Fruit fly (Drosophila melanogaster) whole organism, embryonic: ENCODE results near the gene CG16985.

Experiments used
- CG11456 ChIP-seq: fragments of 200-800 bp; sonication (Bioruptor generic); IDR thresholded peaks from 3 replicates; pipeline ENCODE4 v1.3.6; 2022; ENCODE audit warnings: missing biosample characterization, missing genetic modification characterization
- CG12071 ChIP-seq: fragments of 200-800 bp; sonication (Bioruptor generic); optimal IDR thresholded peaks from 3 replicates; lab custom pipeline; 2018; ENCODE audit warnings: missing biosample characterization, mild to moderate bottlenecking, missing genetic modification characterization
- CG1233 ChIP-seq: fragments of 200-800 bp; sonication (Bioruptor generic); optimal IDR thresholded peaks from 4 replicates; lab custom pipeline; 2018; ENCODE audit warnings: missing biosample characterization, mild to moderate bottlenecking, missing genetic modification characterization
- CG14014 ChIP-seq: fragments of 200-800 bp; sonication (Bioruptor generic); IDR thresholded peaks from 2 replicates; pipeline ENCODE4 v1.3.6; 2022; ENCODE audit warnings: missing biosample characterization, missing genetic modification characterization
- CG14441 ChIP-seq: fragments of 200-800 bp; sonication (Bioruptor generic); IDR thresholded peaks from 2 replicates; pipeline ENCODE4 v1.3.6; 2022; ENCODE audit warnings: missing biosample characterization, missing genetic modification characterization
- CG15601 ChIP-seq: fragments of 200-800 bp; sonication (Bioruptor generic); optimal IDR thresholded peaks from 3 replicates; lab custom pipeline; 2019; ENCODE audit warnings: missing biosample characterization, mild to moderate bottlenecking, missing genetic modification characterization, moderate library complexity
- CG15696 ChIP-seq: fragments of 200-800 bp; sonication (Bioruptor generic); optimal IDR thresholded peaks from 2 replicates; lab custom pipeline; 2019; ENCODE audit warnings: missing biosample characterization, mild to moderate bottlenecking, missing genetic modification characterization, moderate library complexity
- CG16815 ChIP-seq: fragments of 200-800 bp; sonication (Bioruptor generic); optimal IDR thresholded peaks from 3 replicates; lab custom pipeline; 2017; ENCODE audit warnings: missing biosample characterization, mild to moderate bottlenecking, missing genetic modification characterization
- CG17328 ChIP-seq: fragments of 200-800 bp; sonication (Bioruptor generic); IDR thresholded peaks from 2 replicates; pipeline ENCODE4 v1.3.6; 2022; ENCODE audit warnings: missing biosample characterization, missing genetic modification characterization
- CG17359 ChIP-seq: fragments of 200-800 bp; sonication (Bioruptor generic); optimal IDR thresholded peaks from 3 replicates; lab custom pipeline; 2018; ENCODE audit warnings: missing biosample characterization, mild to moderate bottlenecking, missing genetic modification characterization, moderate library complexity
- CG3838 ChIP-seq: fragments of 200-800 bp; sonication (Bioruptor generic); optimal IDR thresholded peaks from 3 replicates; lab custom pipeline; 2016; ENCODE audit warnings: missing biosample characterization, missing genetic modification characterization
- CG7372 ChIP-seq: fragments of 200-800 bp; sonication (Bioruptor generic); IDR thresholded peaks from 2 replicates; pipeline ENCODE4 v1.3.6; 2022; ENCODE audit warnings: missing biosample characterization, missing genetic modification characterization
- CG7839 ChIP-seq: fragments of 200-800 bp; sonication (Bioruptor generic); optimal IDR thresholded peaks from 3 replicates; lab custom pipeline; 2018; ENCODE audit warnings: missing biosample characterization, mild to moderate bottlenecking, missing genetic modification characterization, moderate library complexity
- CG8478 ChIP-seq: fragments of >200 bp; optimal IDR thresholded peaks from 2 replicates; lab custom pipeline; 2018
- CG8924 ChIP-seq: fragments of 200-800 bp; optimal IDR thresholded peaks from 3 replicates; lab custom pipeline; 2019; ENCODE audit warnings: missing biosample characterization, mild to moderate bottlenecking, missing genetic modification characterization, moderate library complexity
- CG9797 ChIP-seq: fragments of 200-800 bp; sonication (Bioruptor generic); optimal IDR thresholded peaks from 3 replicates; lab custom pipeline; 2018; ENCODE audit warnings: missing biosample characterization, mild to moderate bottlenecking, missing genetic modification characterization
- Chrac-16 ChIP-seq: fragments of 200-800 bp; sonication (Bioruptor generic); optimal IDR thresholded peaks from 3 replicates; lab custom pipeline; 2016; ENCODE audit warnings: missing biosample characterization, missing genetic modification characterization
- CoRest ChIP-seq: fragments of 200-800 bp; sonication (Bioruptor generic); optimal IDR thresholded peaks from 3 replicates; lab custom pipeline; 2018; ENCODE audit warnings: missing biosample characterization, mild to moderate bottlenecking, missing genetic modification characterization, moderate library complexity
- D ChIP-seq, 2 experiments: fragments of 200-800 bp in 1 of 2; fragments of >200 bp in 1 of 2; sonication (Bioruptor generic) in 1 of 2; optimal IDR thresholded peaks; 2 replicates in 1 of 2; 3 replicates in 1 of 2; lab custom pipeline; 2017; ENCODE audit warnings: mild to moderate bottlenecking in 1 of 2, missing biosample characterization in 1 of 2, missing genetic modification characterization in 1 of 2, missing genetic modification reagents in 1 of 2
- Ets65A ChIP-seq: fragments of 200-800 bp; sonication (Bioruptor generic); peaks from one replicate; lab custom pipeline; 2016; ENCODE audit warnings: missing biosample characterization, missing genetic modification characterization
- Ets97D ChIP-seq: fragments of 200-800 bp; sonication (Bioruptor generic); optimal IDR thresholded peaks from 3 replicates; lab custom pipeline; 2016; ENCODE audit warnings: missing biosample characterization, missing genetic modification characterization
- Fer1 ChIP-seq: fragments of 200-800 bp; sonication (Bioruptor generic); optimal IDR thresholded peaks from 2 replicates; lab custom pipeline; 2017; ENCODE audit warnings: missing biosample characterization, mild to moderate bottlenecking, missing genetic modification characterization
- Gsc ChIP-seq: fragments of 200-800 bp; sonication (Bioruptor generic); IDR thresholded peaks from 2 replicates; pipeline ENCODE4 v1.3.6; 2022; ENCODE audit warnings: missing biosample characterization, missing genetic modification characterization
- Jarid2 ChIP-seq: fragments of 200-800 bp; sonication (Bioruptor generic); optimal IDR thresholded peaks from 3 replicates; lab custom pipeline; 2017; ENCODE audit warnings: mild to moderate bottlenecking, missing biosample characterization, missing genetic modification reagents, missing genetic modification characterization
- Rfx ChIP-seq: fragments of 200-800 bp; sonication (Bioruptor generic); IDR thresholded peaks from 2 replicates; pipeline ENCODE4 v1.3.6; 2022; ENCODE audit warnings: missing biosample characterization, missing genetic modification characterization
- Sox102F ChIP-seq: fragments of 200-800 bp; sonication (Bioruptor generic); optimal IDR thresholded peaks from 2 replicates; lab custom pipeline; 2018; ENCODE audit warnings: missing biosample characterization, mild to moderate bottlenecking, missing genetic modification characterization, moderate library complexity
- Sry-β ChIP-seq: fragments of 200-800 bp; sonication (Bioruptor generic); optimal IDR thresholded peaks from 2 replicates; lab custom pipeline; 2018; ENCODE audit warnings: missing biosample characterization, mild to moderate bottlenecking, missing genetic modification characterization, moderate library complexity
- Xrp1 ChIP-seq: fragments of 200-800 bp; sonication (Bioruptor generic); IDR thresholded peaks from 2 replicates; pipeline ENCODE4 v1.3.6; 2022; ENCODE audit warnings: missing biosample characterization, missing genetic modification characterization
- ash1 ChIP-seq: fragments of 200-800 bp; sonication (Bioruptor generic); optimal IDR thresholded peaks from 2 replicates; lab custom pipeline; 2018; ENCODE audit warnings: missing biosample characterization, mild to moderate bottlenecking, missing genetic modification characterization
- ato ChIP-seq: fragments of 200-800 bp; sonication (Bioruptor generic); IDR thresholded peaks from 2 replicates; pipeline ENCODE4 v1.3.6; 2022; ENCODE audit warnings: missing biosample characterization, missing genetic modification characterization; ENCODE audit not compliant: partially characterized antibody
- cad ChIP-seq: fragments of >200 bp; optimal IDR thresholded peaks from 2 replicates; lab custom pipeline; 2017; ENCODE audit warnings: missing biosample characterization, missing genetic modification characterization
- cg ChIP-seq: fragments of 200-800 bp; sonication (Bioruptor generic); optimal IDR thresholded peaks from 3 replicates; lab custom pipeline; 2019; ENCODE audit warnings: missing biosample characterization, mild to moderate bottlenecking, missing genetic modification characterization, moderate library complexity
- crp ChIP-seq, 2 experiments: fragments of 200-800 bp; sonication (Bioruptor generic); optimal IDR thresholded peaks; 2 replicates in 1 of 2; 3 replicates in 1 of 2; lab custom pipeline; 2017; ENCODE audit warnings: missing biosample characterization in 2 of 2, missing genetic modification characterization in 2 of 2, mild to moderate bottlenecking in 1 of 2, moderate library complexity in 1 of 2
- dan ChIP-seq: fragments of 200-800 bp; sonication (Bioruptor generic); IDR thresholded peaks from 2 replicates; pipeline ENCODE4 v1.3.6; 2022; ENCODE audit warnings: missing biosample characterization, missing genetic modification characterization
- en ChIP-seq: fragments of 200-800 bp; sonication (Bioruptor generic); optimal IDR thresholded peaks from 2 replicates; lab custom pipeline; 2016; ENCODE audit warnings: missing biosample characterization, missing genetic modification characterization
- ewg ChIP-seq: fragments of 200-800 bp; sonication (Bioruptor generic); optimal IDR thresholded peaks from 3 replicates; lab custom pipeline; 2017; ENCODE audit warnings: mild to moderate bottlenecking, missing biosample characterization, missing genetic modification reagents, missing genetic modification characterization
- fd3F ChIP-seq: fragments of 200-800 bp; sonication (Bioruptor generic); optimal IDR thresholded peaks from 2 replicates; lab custom pipeline; 2018; ENCODE audit warnings: missing biosample characterization, mild to moderate bottlenecking, missing genetic modification characterization, moderate library complexity
- h ChIP-seq: fragments of >200 bp; optimal IDR thresholded peaks from 2 replicates; lab custom pipeline; 2017
- hb ChIP-seq: fragments of 200-800 bp; sonication (Bioruptor generic); IDR thresholded peaks from 3 replicates; pipeline ENCODE4 v1.3.6; 2022; ENCODE audit warnings: missing biosample characterization, missing genetic modification characterization; ENCODE audit not compliant: partially characterized antibody
- hkb ChIP-seq, 2 experiments: fragments of 200-800 bp in 1 of 2; fragments of >200 bp in 1 of 2; sonication (Bioruptor generic) in 1 of 2; IDR thresholded peaks in 1 of 2; optimal IDR thresholded peaks in 1 of 2; 2 replicates each; pipeline versions ENCODE4 v1.3.6 to Lab custom; 2017 to 2022; ENCODE audit warnings: missing biosample characterization in 1 of 2, missing genetic modification characterization in 1 of 2
- org-1 ChIP-seq: fragments of 200-800 bp; sonication (Bioruptor generic); optimal IDR thresholded peaks from 2 replicates; lab custom pipeline; 2017; ENCODE audit warnings: missing biosample characterization, missing genetic modification characterization
- p53 ChIP-seq: fragments of 200-800 bp; sonication (Bioruptor generic); optimal IDR thresholded peaks from 2 replicates; lab custom pipeline; 2016; ENCODE audit warnings: missing biosample characterization, missing genetic modification characterization
- pzg ChIP-seq: fragments of 200-800 bp; sonication (Bioruptor generic); optimal IDR thresholded peaks from 3 replicates; lab custom pipeline; 2018; ENCODE audit warnings: missing biosample characterization, mild to moderate bottlenecking, missing genetic modification characterization, moderate library complexity
- sna ChIP-seq: fragments of 200-800 bp; sonication (Bioruptor generic); IDR thresholded peaks from 2 replicates; pipeline ENCODE4 v1.3.6; 2022; ENCODE audit warnings: missing biosample characterization, missing genetic modification characterization; ENCODE audit not compliant: partially characterized antibody
- so ChIP-seq: fragments of 200-800 bp; sonication (Bioruptor generic); IDR thresholded peaks from 3 replicates; pipeline ENCODE4 v1.3.6; 2022; ENCODE audit warnings: missing biosample characterization, missing genetic modification characterization
- tin ChIP-seq: fragments of 200-800 bp; sonication (Bioruptor generic); optimal IDR thresholded peaks from 3 replicates; lab custom pipeline; 2016; ENCODE audit warnings: missing biosample characterization, missing genetic modification characterization
- toy ChIP-seq: fragments of 200-800 bp; sonication (Bioruptor generic); IDR thresholded peaks from 2 replicates; pipeline ENCODE4 v1.3.6; 2022; ENCODE audit warnings: missing biosample characterization, missing genetic modification characterization
- ttk ChIP-seq: fragments of 200-800 bp; sonication (Bioruptor generic); IDR thresholded peaks from 2 replicates; pipeline ENCODE4 v2.1.2; 2022; ENCODE audit warnings: missing biosample characterization, missing genetic modification characterization
- zfh1 ChIP-seq: fragments of 200-800 bp; sonication (Bioruptor generic); IDR thresholded peaks from 3 replicates; pipeline ENCODE4 v1.3.6; 2022; ENCODE audit warnings: missing biosample characterization, missing genetic modification characterization

The CG16985 gene

dm6 chr3L:2552116-2552843 lies 46.8 kb upstream of the CG16985 start (continued):
- TF ChIP-seq CG11456 (GFP tag; lab: Robert Waterston, UW) (0 out of 3 replicates have a peak, but pooled peaks have one; percentile 62), CG7839 (tag; lab: Kevin White, UChicago) (peak; percentile 72), Xrp1 (GFP tag; lab: Robert Waterston, UW) (peak; percentile 79), toy (GFP tag; lab: Robert Waterston, UW) (no peak), p53 (GFP tag; lab: Kevin White, UChicago) (no peak), CG14014 (GFP tag; lab: Robert Waterston, UW) (no peak), Ets97D (GFP tag; lab: Kevin White, UChicago) (peak; percentile 45), ash1 (GFP tag; lab: Kevin White, UChicago) (no peak), CG1233 (GFP tag; lab: Kevin White, UChicago) (peak; percentile 9), D (optimal IDR thresholded peaks at IDR 0.05; lab: Kevin White, UChicago) (no peak), D (GFP tag; optimal IDR thresholded peaks at IDR 0.05; lab: Kevin White, UChicago) (peak; percentile 79), CG17328 (GFP tag; lab: Robert Waterston, UW) (peak; percentile 74), ato (GFP tag; lab: Robert Waterston, UW) (no peak), CG9797 (GFP tag; lab: Kevin White, UChicago) (no peak), CG15696 (tag; lab: Kevin White, UChicago) (peak; percentile 50), Rfx (GFP tag; lab: Robert Waterston, UW) (peak; percentile 52), crp (GFP tag; optimal IDR thresholded peaks at IDR 0.05; lab: Kevin White, UChicago) (no peak), tin (GFP tag; lab: Kevin White, UChicago) (peak; percentile 75), pzg (GFP tag; lab: Kevin White, UChicago) (no peak), CG14441 (GFP tag; lab: Robert Waterston, UW) (no peak), sna (GFP tag; lab: Robert Waterston, UW) (no peak), org-1 (GFP tag; lab: Kevin White, UChicago) (peak; percentile 38), CG16815 (GFP tag; lab: Kevin White, UChicago) (peak; percentile 48), cad (GFP tag; lab: Kevin White, UChicago) (no peak), fd3F (no peak), CG8924 (tag; lab: Kevin White, UChicago) (peak; percentile 69), Chrac-16 (GFP tag; lab: Kevin White, UChicago) (peak; percentile 57), so (GFP tag; lab: Robert Waterston, UW) (peak; percentile 50; the same call in 1 of the 3 replicates), h (lab: Kevin White, UChicago) (no peak), dan (no peak), Jarid2 (peak; percentile 28), CG15601 (tag; lab: Kevin White, UChicago) (peak; percentile 80), CG3838 (GFP tag; lab: Kevin White, UChicago) (peak; percentile 36), CG12071 (GFP tag; lab: Kevin White, UChicago) (peak; percentile 60), hkb (optimal IDR thresholded peaks at IDR 0.05; lab: Kevin White, UChicago) (no peak), hkb (GFP tag; IDR thresholded peaks at IDR 0.05; lab: Robert Waterston, UW) (peak; percentile 73), en (GFP tag; lab: Kevin White, UChicago) (no peak), Gsc (GFP tag; lab: Robert Waterston, UW) (no peak), CoRest (peak; percentile 65), ttk (GFP tag; lab: Robert Waterston, UW) (0 out of 2 replicates have a peak, but pooled peaks have one; percentile 9), CG8478 (lab: Kevin White, UChicago) (no peak), zfh1 (peak; percentile 70), CG17359 (tag; lab: Kevin White, UChicago) (peak; percentile 72), Fer1 (GFP tag; lab: Kevin White, UChicago) (peak; percentile 60), hb (GFP tag; lab: Robert Waterston, UW) (no peak), Sox102F (GFP tag; lab: Kevin White, UChicago) (peak; percentile 78), cg (GFP tag; lab: Kevin White, UChicago) (no peak), CG7372 (GFP tag; lab: Robert Waterston, UW) (0 out of 2 replicates have a peak, but pooled peaks have one; percentile 29), ewg (GFP tag; lab: Kevin White, UChicago) (peak; percentile 54), Ets65A (GFP tag; lab: Kevin White, UChicago) (peak; percentile 96), Sry-β (GFP tag; lab: Kevin White, UChicago) (peak; percentile 38)
